Worm (Caenorhabditis elegans) whole organism, young adult: Measurements from ENCODE around the gene clec-88.

Experiments
- B0261.1 ChIP-seq: sonication (generic microtip); optimal IDR thresholded peaks from 2 replicates; lab custom pipeline; 2016; ENCODE audit warnings: mild to moderate bottlenecking, missing genetic modification characterization, moderate library complexity, missing compliant biosample characterization
- B0336.3 ChIP-seq: fragments of 200-800 bp; sonication (Bioruptor generic); IDR thresholded peaks from 2 replicates; pipeline ENCODE4 v1.3.6; 2022; ENCODE audit warnings: missing genetic modification characterization, missing compliant biosample characterization
- F22D6.2 ChIP-seq: sonication (generic microtip); optimal IDR thresholded peaks from 2 replicates; lab custom pipeline; 2016; ENCODE audit warnings: mild to moderate bottlenecking, missing genetic modification characterization, missing compliant biosample characterization
- F23B12.7 ChIP-seq: sonication (generic microtip); optimal IDR thresholded peaks from 2 replicates; lab custom pipeline; 2017; ENCODE audit warnings: missing genetic modification characterization, mild to moderate bottlenecking, missing compliant biosample characterization, antibody characterized with exemption, moderate library complexity; ENCODE audit not compliant: insufficient read depth
- K11D2.4 ChIP-seq: fragments of 200-800 bp; sonication (Bioruptor generic); IDR thresholded peaks from 2 replicates; pipeline ENCODE4 v1.3.6; 2022; ENCODE audit warnings: missing genetic modification reagents, missing genetic modification characterization, missing compliant biosample characterization
- K12H6.12 ChIP-seq: fragments of 200-800 bp; sonication (Bioruptor generic); optimal IDR thresholded peaks from 2 replicates; lab custom pipeline; 2018; ENCODE audit warnings: mild to moderate bottlenecking, missing genetic modification characterization, missing compliant biosample characterization
- T26A5.8 ChIP-seq: sonication (generic microtip); optimal IDR thresholded peaks from 2 replicates; lab custom pipeline; 2016; ENCODE audit warnings: missing genetic modification characterization, missing compliant biosample characterization
- Y53G8AR.9 ChIP-seq: fragments of 200-800 bp; sonication (Bioruptor generic); conservative IDR thresholded peaks from 2 replicates; pipeline ENCODE4 v1.3.6; 2022; ENCODE audit warnings: missing genetic modification reagents, missing genetic modification characterization, missing compliant biosample characterization
- Y79H2A.3 ChIP-seq: fragments of 200-800 bp; sonication (Bioruptor generic); conservative IDR thresholded peaks from 2 replicates; pipeline ENCODE4 v1.3.6; 2022; ENCODE audit warnings: missing genetic modification reagents, missing genetic modification characterization, missing compliant biosample characterization
- ZK185.1 ChIP-seq: sonication (generic microtip); optimal IDR thresholded peaks from 2 replicates; lab custom pipeline; 2016; ENCODE audit warnings: mild to moderate bottlenecking, missing genetic modification characterization, missing compliant biosample characterization; ENCODE audit not compliant: poor library complexity, severe bottlenecking
- atf-7 ChIP-seq: sonication (generic microtip); optimal IDR thresholded peaks from 2 replicates; lab custom pipeline; 2017; ENCODE audit warnings: mild to moderate bottlenecking, missing genetic modification characterization, missing compliant biosample characterization
- athp-1 ChIP-seq: sonication (generic microtip); optimal IDR thresholded peaks from 2 replicates; lab custom pipeline; 2017; ENCODE audit warnings: mild to moderate bottlenecking, missing genetic modification characterization, missing compliant biosample characterization
- attf-5 ChIP-seq: fragments of 200-800 bp; sonication (Bioruptor generic); optimal IDR thresholded peaks from 2 replicates; lab custom pipeline; 2018; ENCODE audit warnings: mild to moderate bottlenecking, missing genetic modification characterization, missing compliant biosample characterization
- bed-2 ChIP-seq: fragments of 200-800 bp; sonication (Bioruptor generic); IDR thresholded peaks from 2 replicates; pipeline ENCODE4 v1.3.6; 2022; ENCODE audit warnings: missing genetic modification reagents, missing genetic modification characterization, missing compliant biosample characterization
- ccch-3 ChIP-seq: fragments of 200-800 bp; sonication (Bioruptor generic); optimal IDR thresholded peaks from 2 replicates; lab custom pipeline; 2018; ENCODE audit warnings: mild to moderate bottlenecking, missing genetic modification characterization, missing compliant biosample characterization
- cebp-1 ChIP-seq, 2 experiments: fragments of 200-800 bp in 1 of 2; sonication (Bioruptor generic) in 1 of 2; sonication (generic microtip) in 1 of 2; IDR thresholded peaks in 1 of 2; optimal IDR thresholded peaks in 1 of 2; 2 replicates each; pipeline versions ENCODE4 v1.3.6 to Lab custom; 2017 to 2022; ENCODE audit warnings: missing compliant biosample characterization in 2 of 2, missing genetic modification characterization in 2 of 2, mild to moderate bottlenecking in 1 of 2, missing genetic modification reagents in 1 of 2, moderate library complexity in 1 of 2
- ceh-79 ChIP-seq: sonication (generic microtip); optimal IDR thresholded peaks from 2 replicates; lab custom pipeline; 2017; ENCODE audit warnings: mild to moderate bottlenecking, missing genetic modification characterization, missing compliant biosample characterization
- dox-1 ChIP-seq: fragments of 200-800 bp; sonication (Bioruptor generic); IDR thresholded peaks from 2 replicates; pipeline ENCODE4 v1.3.6; 2022; ENCODE audit warnings: missing genetic modification reagents, missing genetic modification characterization, missing compliant biosample characterization
- ekl-4 ChIP-seq: fragments of 200-800 bp; sonication (Bioruptor generic); IDR thresholded peaks from 2 replicates; pipeline ENCODE4 v1.3.6; 2022; ENCODE audit warnings: missing genetic modification reagents, missing genetic modification characterization, missing compliant biosample characterization
- hlh-26 ChIP-seq: fragments of 200-800 bp; sonication (Bioruptor generic); conservative IDR thresholded peaks from 2 replicates; pipeline ENCODE4 v1.3.6; 2022; ENCODE audit warnings: missing genetic modification reagents, missing genetic modification characterization, missing compliant biosample characterization
- hmg-20 ChIP-seq: fragments of 200-800 bp; sonication (Bioruptor generic); IDR thresholded peaks from 2 replicates; pipeline ENCODE4 v1.3.6; 2022; ENCODE audit warnings: missing genetic modification reagents, missing genetic modification characterization, missing compliant biosample characterization
- hrde-1 ChIP-seq: sonication (generic microtip); optimal IDR thresholded peaks from 2 replicates; lab custom pipeline; 2016; ENCODE audit warnings: missing genetic modification characterization, mild to moderate bottlenecking, missing compliant biosample characterization, moderate library complexity, missing genotype, missing genetic modification reagents, borderline replicate concordance
- lin-35 ChIP-seq, 3 experiments: fragments of 150-350 bp in 2 of 3; sonication (generic microtip) in 1 of 3; optimal IDR thresholded peaks; 2 replicates each; lab custom pipeline; 2014 to 2018; ENCODE audit warnings: missing biosample characterization in 3 of 3, missing genetic modification characterization in 3 of 3, missing genetic modification reagents in 3 of 3
- lsl-1 ChIP-seq: fragments of 200-800 bp; sonication (Bioruptor generic); optimal IDR thresholded peaks from 2 replicates; lab custom pipeline; 2018; ENCODE audit warnings: mild to moderate bottlenecking, missing genetic modification characterization, moderate library complexity, missing compliant biosample characterization
- madf-3 ChIP-seq: fragments of 200-800 bp; sonication (Bioruptor generic); IDR thresholded peaks from 2 replicates; pipeline ENCODE4 v1.3.6; 2022; ENCODE audit warnings: missing genetic modification reagents, missing genetic modification characterization, missing compliant biosample characterization
- madf-8 ChIP-seq: fragments of 200-800 bp; sonication (Bioruptor generic); conservative IDR thresholded peaks from 2 replicates; pipeline ENCODE4 v1.3.6; 2022; ENCODE audit warnings: missing genetic modification reagents, missing genetic modification characterization, missing compliant biosample characterization
- mel-28 ChIP-seq: sonication (generic microtip); optimal IDR thresholded peaks from 2 replicates; lab custom pipeline; 2016; ENCODE audit warnings: borderline replicate concordance, mild to moderate bottlenecking, missing genetic modification characterization, missing compliant biosample characterization
- nfya-2 ChIP-seq: fragments of 200-800 bp; sonication (Bioruptor generic); IDR thresholded peaks from 2 replicates; pipeline ENCODE4 v1.3.6; 2022; ENCODE audit warnings: missing genetic modification reagents, missing genetic modification characterization, missing compliant biosample characterization
- nfyb-1 ChIP-seq: fragments of 200-800 bp; sonication (Bioruptor generic); IDR thresholded peaks from 2 replicates; pipeline ENCODE4 v1.3.6; 2022; ENCODE audit warnings: missing genetic modification reagents, missing genetic modification characterization, missing compliant biosample characterization
- nhr-80 ChIP-seq: sonication (generic microtip); optimal IDR thresholded peaks from 2 replicates; lab custom pipeline; 2016; ENCODE audit warnings: missing genetic modification characterization, missing compliant biosample characterization
- pha-4 ChIP-seq: fragments of 150-350 bp; sonication (generic microtip); optimal IDR thresholded peaks from 2 replicates; lab custom pipeline; 2014; ENCODE audit warnings: missing biosample characterization, missing genetic modification reagents, missing genetic modification characterization
- rcor-1 ChIP-seq: fragments of 200-800 bp; sonication (Bioruptor generic); IDR thresholded peaks from 2 replicates; pipeline ENCODE4 v1.3.6; 2022; ENCODE audit warnings: missing genetic modification reagents, missing genetic modification characterization, missing compliant biosample characterization
- repo-1 ChIP-seq: sonication (generic microtip); optimal IDR thresholded peaks from 2 replicates; lab custom pipeline; 2017; ENCODE audit warnings: mild to moderate bottlenecking, missing genetic modification characterization, missing compliant biosample characterization
- rpc-1 ChIP-seq, 2 experiments: fragments of 150-350 bp in 1 of 2; sonication (generic microtip) in 1 of 2; optimal IDR thresholded peaks; 2 replicates each; lab custom pipeline; 2014 to 2018; ENCODE audit warnings: missing biosample characterization in 1 of 2, missing genetic modification characterization in 1 of 2, missing genetic modification reagents in 1 of 2, missing genotype in 1 of 2
- sdz-38 ChIP-seq: sonication (generic microtip); optimal IDR thresholded peaks from 2 replicates; lab custom pipeline; 2016; ENCODE audit warnings: missing genotype, missing genetic modification characterization, missing compliant biosample characterization
- sptf-2 ChIP-seq: fragments of 200-800 bp; sonication (Bioruptor generic); optimal IDR thresholded peaks from 2 replicates; lab custom pipeline; 2018; ENCODE audit warnings: mild to moderate bottlenecking, missing genetic modification characterization, missing compliant biosample characterization
- tbp1 ChIP-seq: fragments of 200-800 bp; sonication (Bioruptor generic); optimal IDR thresholded peaks from 2 replicates; lab custom pipeline; 2018; ENCODE audit warnings: mild to moderate bottlenecking, missing genetic modification characterization, missing compliant biosample characterization
- unc-62 ChIP-seq: fragments of 150-350 bp; optimal IDR thresholded peaks from 2 replicates; lab custom pipeline; 2014; ENCODE audit warnings: missing biosample characterization, missing genetic modification reagents, missing genetic modification characterization
- ztf-18 ChIP-seq: sonication (generic microtip); optimal IDR thresholded peaks from 2 replicates; lab custom pipeline; 2016; ENCODE audit warnings: missing genotype, mild to moderate bottlenecking, missing genetic modification characterization, missing compliant biosample characterization
- ztf-28 ChIP-seq: fragments of 200-800 bp; sonication (Bioruptor generic); IDR thresholded peaks from 2 replicates; pipeline ENCODE4 v1.3.6; 2022; ENCODE audit warnings: missing genetic modification reagents, missing genetic modification characterization, missing compliant biosample characterization

Gene clec-88

DNA sequence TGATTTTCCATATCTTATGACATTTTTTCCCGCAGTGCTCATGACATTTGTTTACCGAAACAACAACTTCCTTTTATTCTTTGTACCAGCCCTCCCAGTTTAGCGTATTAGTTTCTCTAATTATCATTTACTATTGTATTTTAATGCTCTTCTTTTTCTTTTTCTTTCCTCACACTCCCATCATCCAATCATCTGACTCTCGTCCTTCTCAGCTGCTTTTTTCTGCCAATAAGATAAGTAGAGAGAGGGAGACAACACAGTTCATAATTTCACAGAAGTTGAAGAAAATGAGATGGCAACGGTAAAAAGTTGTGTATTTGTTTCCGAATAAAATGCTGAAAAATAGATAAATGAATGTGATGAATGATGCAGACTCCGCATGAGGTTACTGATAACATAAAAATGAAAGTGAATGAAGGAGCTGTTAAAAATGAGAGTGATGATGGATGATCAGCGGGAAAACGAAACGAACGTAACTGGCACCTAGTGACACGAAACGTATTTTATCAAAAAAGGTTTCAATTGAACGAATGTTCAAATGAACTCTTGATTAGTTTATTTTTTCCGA, 11.9 kb downstream of the clec-88 start:
- TF ChIP-seq cebp-1 (GFP tag; IDR thresholded peaks at IDR 0.05; lab: Robert Waterston, UW) (peak; percentile 64; the same call in 1 of the 2 replicates), cebp-1 (tag; optimal IDR thresholded peaks at IDR 0.05; lab: Kevin White, UChicago) (peak; percentile 69), dox-1 (GFP tag; lab: Robert Waterston, UW) (0 out of 2 replicates have a peak, but pooled peaks have one; percentile 13), atf-7 (no peak), nhr-80 (peak; percentile 91), pha-4 (tag; lab: Kevin White, UChicago) (no peak), F23B12.7 (tag; lab: Kevin White, UChicago) (peak; percentile 23)

- TF ChIP-seq bed-2, result no peak
- no peak for TF ChIP-seq ekl-4 (GFP tag; lab: Robert Waterston, UW)
- no peak for TF ChIP-seq ccch-3
- TF ChIP-seq ZK185.1 (tag; lab: Kevin White, UChicago), result no peak
- TF ChIP-seq nfya-2, result no peak
- no peak for TF ChIP-seq tbp1 (GFP tag; lab: Kevin White, UChicago)
- no peak for TF ChIP-seq ztf-28 (GFP tag; lab: Robert Waterston, UW)
- TF ChIP-seq sdz-38 (tag; lab: Kevin White, UChicago), result no peak
- TF ChIP-seq hrde-1 (tag; lab: Kevin White, UChicago), result no peak
- TF ChIP-seq F22D6.2, result no peak
- no peak for TF ChIP-seq dox-1 (GFP tag; lab: Robert Waterston, UW)
- no peak for TF ChIP-seq atf-7
- TF ChIP-seq hlh-26, result no peak
- TF ChIP-seq ztf-18, result no peak
These were observed 13.6 kb downstream of the clec-88 start for ce11 chrII:6379038-6379563.

DNA sequence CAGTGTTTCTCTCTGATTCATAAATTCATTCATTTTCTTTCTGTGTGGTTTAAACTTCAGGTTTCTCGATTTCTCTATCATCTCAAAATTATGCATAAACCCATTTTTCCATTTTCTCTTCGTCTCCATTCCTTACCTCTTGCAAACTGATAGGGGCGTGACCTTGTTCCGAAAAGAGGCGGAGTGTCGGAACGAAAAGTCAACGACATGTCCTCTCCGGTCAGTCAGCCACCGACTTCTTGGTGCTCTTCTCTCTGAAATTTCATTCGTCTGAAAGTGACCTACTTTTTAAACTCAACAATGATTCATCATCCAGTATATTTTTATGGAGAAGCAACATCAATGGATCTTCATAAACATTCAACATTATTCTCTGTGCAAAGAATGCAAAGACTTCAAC, 15.3 kb downstream of the clec-88 start, which contains the start of gene F58F12.12:
Gene F58F12.12, plus strand, starts transcription at position 301 of the 400 bp plus-strand sequence.
- TF ChIP-seq nhr-80 (peak; percentile 14), lsl-1 (GFP tag; lab: Kevin White, UChicago) (no peak)

ce11 chrII:6383183-6383695, 17.7 kb downstream of the clec-88 start, which contains the start of gene F58F12.1:
TSS of gene F58F12.1 (plus strand) at chrII:6383645.
- no peak for TF ChIP-seq Y79H2A.3 (GFP tag; lab: Robert Waterston, UW)
- no peak for TF ChIP-seq hmg-20 (GFP tag; lab: Robert Waterston, UW)
- no peak for TF ChIP-seq rcor-1 (GFP tag; lab: Robert Waterston, UW)
- no peak for TF ChIP-seq K11D2.4 (GFP tag; lab: Robert Waterston, UW)
- no peak for TF ChIP-seq madf-8 (GFP tag; lab: Robert Waterston, UW)
- no peak for TF ChIP-seq T26A5.8 (tag; lab: Kevin White, UChicago)
- peak; percentile 63 for TF ChIP-seq attf-5 (GFP tag; lab: Kevin White, UChicago)
- no peak for TF ChIP-seq cebp-1 (GFP tag; IDR thresholded peaks at IDR 0.05; lab: Robert Waterston, UW)
- peak; percentile 10 for TF ChIP-seq cebp-1 (tag; optimal IDR thresholded peaks at IDR 0.05; lab: Kevin White, UChicago)
- TF ChIP-seq ztf-18, result peak; percentile 41
- peak; percentile 93 for TF ChIP-seq F23B12.7 (tag; lab: Kevin White, UChicago)
- no peak for TF ChIP-seq unc-62 (GFP tag; lab: Kevin White, UChicago)
- TF ChIP-seq ccch-3, result no peak
- TF ChIP-seq mel-28, result no peak
- TF ChIP-seq athp-1 (tag; lab: Kevin White, UChicago), result no peak
- no peak for TF ChIP-seq rpc-1 (optimal IDR thresholded peaks at IDR 0.05; lab: Kevin White, UChicago)
- TF ChIP-seq rpc-1 (tag; optimal IDR thresholded peaks at IDR 0.05; lab: Kevin White, UChicago), result no peak
- no peak for TF ChIP-seq lin-35 (GFP tag; optimal IDR thresholded peaks at IDR 0.05; lab: Kevin White, UChicago)
- TF ChIP-seq sptf-2, result no peak
- TF ChIP-seq B0336.3 (GFP tag; lab: Robert Waterston, UW), result no peak
- no peak for TF ChIP-seq K12H6.12 (tag; lab: Kevin White, UChicago)
- no peak for TF ChIP-seq ceh-79 (tag; lab: Kevin White, UChicago)
- TF ChIP-seq pha-4 (tag; lab: Kevin White, UChicago), result no peak
- no peak for TF ChIP-seq sdz-38 (tag; lab: Kevin White, UChicago)
- TF ChIP-seq nfya-2, result no peak
- no peak for TF ChIP-seq Y53G8AR.9 (GFP tag; lab: Robert Waterston, UW)
- peak; percentile 63 for TF ChIP-seq ZK185.1 (tag; lab: Kevin White, UChicago)
- TF ChIP-seq repo-1, result no peak
- TF ChIP-seq B0261.1 (tag; lab: Kevin White, UChicago), result no peak
- TF ChIP-seq nfyb-1 (GFP tag; lab: Robert Waterston, UW), result no peak
- no peak for TF ChIP-seq madf-3
